Worm (Caenorhabditis elegans) whole organism, late embryonic: ENCODE results near the gene Y34B4A.2.

ENCODE experiments used
- C38D4.7 ChIP-seq: fragments of 200-800 bp; sonication (Bioruptor generic); optimal IDR thresholded peaks from 2 replicates; lab custom pipeline; 2018; ENCODE audit warnings: mild to moderate bottlenecking, missing genetic modification characterization, moderate library complexity, missing compliant biosample characterization
- F13H6.1 ChIP-seq: sonication (generic microtip); optimal IDR thresholded peaks from 2 replicates; lab custom pipeline; 2016; ENCODE audit warnings: missing genetic modification characterization, missing compliant biosample characterization
- T23F11.4 ChIP-seq: fragments of 200-800 bp; sonication (Bioruptor generic); optimal IDR thresholded peaks from 2 replicates; lab custom pipeline; 2018; ENCODE audit warnings: mild to moderate bottlenecking, missing genetic modification characterization, missing compliant biosample characterization
- Y22D7AL.16 ChIP-seq: sonication (generic microtip); optimal IDR thresholded peaks from 2 replicates; lab custom pipeline; 2016; ENCODE audit warnings: missing genetic modification characterization, missing compliant biosample characterization
- ahr-1 ChIP-seq: sonication (generic microtip); optimal IDR thresholded peaks from 2 replicates; lab custom pipeline; 2016; ENCODE audit warnings: missing genetic modification characterization, missing compliant biosample characterization
- ama-1 ChIP-seq: fragments of 150-350 bp; optimal IDR thresholded peaks from 2 replicates; lab custom pipeline; 2014
- ceh-14 ChIP-seq: sonication (generic microtip); optimal IDR thresholded peaks from 2 replicates; lab custom pipeline; 2016; ENCODE audit warnings: missing genotype, missing genetic modification characterization, missing compliant biosample characterization
- ceh-18 ChIP-seq: sonication (generic microtip); optimal IDR thresholded peaks from 2 replicates; lab custom pipeline; 2016; ENCODE audit warnings: missing genetic modification characterization, missing compliant biosample characterization
- ceh-19 ChIP-seq: fragments of 200-800 bp; sonication (Bioruptor generic); optimal IDR thresholded peaks from 2 replicates; lab custom pipeline; 2018; ENCODE audit warnings: mild to moderate bottlenecking, missing genetic modification characterization, missing compliant biosample characterization
- ceh-2 ChIP-seq: sonication (generic microtip); optimal IDR thresholded peaks from 2 replicates; lab custom pipeline; 2016; ENCODE audit warnings: missing genotype, missing genetic modification characterization, missing compliant biosample characterization
- ceh-22 ChIP-seq: sonication (generic microtip); optimal IDR thresholded peaks from 2 replicates; lab custom pipeline; 2017; ENCODE audit warnings: missing biosample characterization, missing genetic modification characterization
- ceh-24 ChIP-seq: sonication (generic microtip); optimal IDR thresholded peaks from 2 replicates; lab custom pipeline; 2016; ENCODE audit warnings: mild to moderate bottlenecking, missing genetic modification characterization, missing compliant biosample characterization
- ceh-30 ChIP-seq: fragments of 150-350 bp; optimal IDR thresholded peaks from 2 replicates; lab custom pipeline; 2014; ENCODE audit warnings: missing biosample characterization, missing genetic modification characterization
- ceh-31 ChIP-seq: sonication (generic microtip); optimal IDR thresholded peaks from 2 replicates; lab custom pipeline; 2016; ENCODE audit warnings: missing genetic modification characterization, missing compliant biosample characterization
- ceh-34 ChIP-seq: sonication (generic microtip); optimal IDR thresholded peaks from 2 replicates; lab custom pipeline; 2016; ENCODE audit warnings: mild to moderate bottlenecking, missing genetic modification characterization, missing compliant biosample characterization
- ceh-45 ChIP-seq: fragments of 200-800 bp; sonication (Bioruptor generic); IDR thresholded peaks from 2 replicates; pipeline ENCODE4 v1.3.6; 2022; ENCODE audit warnings: missing genetic modification reagents, missing genetic modification characterization, missing compliant biosample characterization
- ceh-48 ChIP-seq: sonication (generic microtip); optimal IDR thresholded peaks from 2 replicates; lab custom pipeline; 2016; ENCODE audit warnings: missing genetic modification characterization, inconsistent platforms, missing compliant biosample characterization
- ceh-9 ChIP-seq: sonication (generic microtip); optimal IDR thresholded peaks from 2 replicates; lab custom pipeline; 2016; ENCODE audit warnings: mild to moderate bottlenecking, missing genetic modification characterization, inconsistent platforms, missing compliant biosample characterization
- che-1 ChIP-seq: sonication (generic microtip); optimal IDR thresholded peaks from 2 replicates; lab custom pipeline; 2016; ENCODE audit warnings: mild to moderate bottlenecking, missing genetic modification characterization, missing compliant biosample characterization
- dmd-4 ChIP-seq: sonication (generic microtip); optimal IDR thresholded peaks from 2 replicates; lab custom pipeline; 2016; ENCODE audit warnings: borderline replicate concordance, missing genetic modification characterization, missing compliant biosample characterization
- elt-2 ChIP-seq: sonication (generic microtip); optimal IDR thresholded peaks from 2 replicates; lab custom pipeline; 2016; ENCODE audit warnings: missing genetic modification reagents, missing genetic modification characterization, missing compliant biosample characterization
- ets-4 ChIP-seq: sonication (generic microtip); optimal IDR thresholded peaks from 2 replicates; lab custom pipeline; 2016; ENCODE audit warnings: missing genetic modification characterization, missing compliant biosample characterization
- fax-1 ChIP-seq: sonication (generic microtip); optimal IDR thresholded peaks from 2 replicates; lab custom pipeline; 2016; ENCODE audit warnings: missing genotype, missing genetic modification characterization, missing compliant biosample characterization
- fkh-10 ChIP-seq: fragments of 150-350 bp; optimal IDR thresholded peaks from 2 replicates; lab custom pipeline; 2014; ENCODE audit warnings: missing biosample characterization, missing genetic modification reagents, missing genetic modification characterization
- fkh-6 ChIP-seq: sonication (generic microtip); optimal IDR thresholded peaks from 2 replicates; lab custom pipeline; 2016; ENCODE audit warnings: missing genetic modification characterization, missing compliant biosample characterization
- gmeb-2 ChIP-seq: sonication (generic microtip); optimal IDR thresholded peaks from 2 replicates; lab custom pipeline; 2016; ENCODE audit warnings: missing genetic modification characterization, inconsistent platforms, missing compliant biosample characterization
- hlh-13 ChIP-seq: fragments of 200-800 bp; sonication (Bioruptor generic); optimal IDR thresholded peaks from 2 replicates; lab custom pipeline; 2018; ENCODE audit warnings: mild to moderate bottlenecking, missing genetic modification characterization, missing compliant biosample characterization
- hlh-15 ChIP-seq: sonication (generic microtip); optimal IDR thresholded peaks from 2 replicates; lab custom pipeline; 2016; ENCODE audit warnings: missing genetic modification characterization, missing compliant biosample characterization
- hlh-30 ChIP-seq: sonication (generic microtip); optimal IDR thresholded peaks from 2 replicates; lab custom pipeline; 2017; ENCODE audit warnings: antibody characterized with exemption, missing genetic modification characterization, missing compliant biosample characterization; ENCODE audit not compliant: insufficient read depth
- hlh-6 ChIP-seq: sonication (generic microtip); optimal IDR thresholded peaks from 2 replicates; lab custom pipeline; 2016; ENCODE audit warnings: missing genotype, missing genetic modification characterization, missing compliant biosample characterization
- hlh-8 ChIP-seq: sonication (generic microtip); optimal IDR thresholded peaks from 2 replicates; lab custom pipeline; 2016; ENCODE audit warnings: missing genotype, missing genetic modification characterization, missing compliant biosample characterization
- lin-11 ChIP-seq: fragments of 200-800 bp; sonication (Bioruptor generic); optimal IDR thresholded peaks from 2 replicates; lab custom pipeline; 2018; ENCODE audit warnings: mild to moderate bottlenecking, missing genetic modification characterization, missing compliant biosample characterization
- nfya-1 ChIP-seq: sonication (generic microtip); optimal IDR thresholded peaks from 2 replicates; lab custom pipeline; 2017; ENCODE audit warnings: missing genetic modification characterization, mild to moderate bottlenecking, missing compliant biosample characterization, antibody characterized with exemption, moderate library complexity
- nhr-11 ChIP-seq: fragments of 150-350 bp; optimal IDR thresholded peaks from 2 replicates; lab custom pipeline; 2014; ENCODE audit warnings: missing biosample characterization, missing genetic modification characterization
- nhr-232 ChIP-seq: sonication (generic microtip); optimal IDR thresholded peaks from 2 replicates; lab custom pipeline; 2016; ENCODE audit warnings: missing genetic modification characterization, missing compliant biosample characterization
- npax-4 ChIP-seq: sonication (generic microtip); optimal IDR thresholded peaks from 2 replicates; lab custom pipeline; 2016; ENCODE audit warnings: missing genetic modification characterization, missing compliant biosample characterization
- pag-3 ChIP-seq: sonication (generic microtip); optimal IDR thresholded peaks from 2 replicates; lab custom pipeline; 2016; ENCODE audit warnings: missing compliant biosample characterization, missing genetic modification characterization, borderline replicate concordance
- pax-1 ChIP-seq: fragments of 150-350 bp; optimal IDR thresholded peaks from 2 replicates; lab custom pipeline; 2014; ENCODE audit warnings: missing biosample characterization, missing genetic modification characterization
- pha-4 ChIP-seq: fragments of 150-350 bp; optimal IDR thresholded peaks from 2 replicates; lab custom pipeline; 2018; ENCODE audit warnings: missing biosample characterization, missing genetic modification reagents, missing genetic modification characterization
- pros-1 ChIP-seq: fragments of 150-350 bp; optimal IDR thresholded peaks from 2 replicates; lab custom pipeline; 2014; ENCODE audit warnings: missing biosample characterization, missing genetic modification reagents, missing genetic modification characterization
- ref-2 ChIP-seq: sonication (generic microtip); optimal IDR thresholded peaks from 2 replicates; lab custom pipeline; 2016; ENCODE audit warnings: missing genetic modification characterization, missing compliant biosample characterization
- rnt-1 ChIP-seq: sonication (generic microtip); optimal IDR thresholded peaks from 2 replicates; lab custom pipeline; 2016; ENCODE audit warnings: missing genetic modification characterization, missing compliant biosample characterization
- sdc-2 ChIP-seq: sonication (generic microtip); optimal IDR thresholded peaks from 2 replicates; lab custom pipeline; 2016; ENCODE audit warnings: missing genotype, missing genetic modification characterization, missing compliant biosample characterization
- sox-2 ChIP-seq: fragments of 200-800 bp; sonication (Bioruptor generic); IDR thresholded peaks from 2 replicates; pipeline ENCODE4 v1.3.6; 2022; ENCODE audit warnings: missing genetic modification reagents, missing genetic modification characterization, missing compliant biosample characterization
- syd-9 ChIP-seq: sonication (generic microtip); optimal IDR thresholded peaks from 2 replicates; lab custom pipeline; 2016; ENCODE audit warnings: mild to moderate bottlenecking, missing genetic modification characterization, moderate library complexity, missing compliant biosample characterization
- tbx-2 ChIP-seq: sonication (generic microtip); optimal IDR thresholded peaks from 2 replicates; lab custom pipeline; 2016; ENCODE audit warnings: missing genetic modification characterization, missing compliant biosample characterization
- tbx-7 ChIP-seq: sonication (generic microtip); optimal IDR thresholded peaks from 2 replicates; lab custom pipeline; 2016; ENCODE audit warnings: missing genotype, missing genetic modification characterization, missing compliant biosample characterization
- ttx-3 ChIP-seq: sonication (generic microtip); optimal IDR thresholded peaks from 2 replicates; lab custom pipeline; 2016; ENCODE audit warnings: missing genetic modification reagents, missing genetic modification characterization, missing compliant biosample characterization
- unc-3 ChIP-seq, 2 experiments: fragments of 200-800 bp in 1 of 2; sonication (Bioruptor generic) in 1 of 2; sonication (generic microtip) in 1 of 2; conservative IDR thresholded peaks in 1 of 2; optimal IDR thresholded peaks in 1 of 2; 2 replicates each; pipeline versions ENCODE4 v1.3.6 to Lab custom; 2016 to 2022; ENCODE audit warnings: missing compliant biosample characterization in 2 of 2, missing genetic modification characterization in 2 of 2, missing genetic modification reagents in 1 of 2
- unc-86 ChIP-seq: sonication (generic microtip); optimal IDR thresholded peaks from 2 replicates; lab custom pipeline; 2016; ENCODE audit warnings: missing genetic modification characterization, missing compliant biosample characterization
- zip-5 ChIP-seq: sonication (generic microtip); optimal IDR thresholded peaks from 2 replicates; lab custom pipeline; 2016; ENCODE audit warnings: missing genetic modification characterization, missing compliant biosample characterization
- ztf-16 ChIP-seq: sonication (generic microtip); optimal IDR thresholded peaks from 2 replicates; lab custom pipeline; 2017; ENCODE audit warnings: missing genetic modification characterization, missing compliant biosample characterization

Y34B4A.2 gene

ce11 chrX:5319214-5319838 lies 40.0 kb downstream of the Y34B4A.2 start:
- peak; percentile 58 for TF ChIP-seq lin-11 (tag; lab: Kevin White, UChicago)
- TF ChIP-seq unc-3 (GFP tag; conservative IDR thresholded peaks at IDR 0.05; lab: Robert Waterston, UW): peak; percentile 71; the same call in 1 of the 2 replicates
- peak; percentile 42 for TF ChIP-seq unc-3 (tag; optimal IDR thresholded peaks at IDR 0.05; lab: Kevin White, UChicago)
- peak; percentile 35 for TF ChIP-seq syd-9
- peak; percentile 45 for TF ChIP-seq ceh-30 (tag; lab: Kevin White, UChicago)
- peak; percentile 70 for TF ChIP-seq nhr-232 (tag; lab: Kevin White, UChicago)
- TF ChIP-seq hlh-30: no peak
- peak; percentile 68 for TF ChIP-seq fkh-6 (tag; lab: Kevin White, UChicago)
- no peak for TF ChIP-seq pag-3 (tag; lab: Kevin White, UChicago)
- no peak for TF ChIP-seq ceh-22 (tag; lab: Kevin White, UChicago)
- TF ChIP-seq ceh-14 (tag; lab: Kevin White, UChicago): peak; percentile 63
- TF ChIP-seq gmeb-2 (tag; lab: Kevin White, UChicago): peak; percentile 70
- TF ChIP-seq ref-2 (tag; lab: Kevin White, UChicago): peak; percentile 56
- peak; percentile 34 for TF ChIP-seq zip-5 (tag; lab: Kevin White, UChicago)
- peak; percentile 60 for TF ChIP-seq ceh-31 (tag; lab: Kevin White, UChicago)
- peak; percentile 36 for TF ChIP-seq ztf-16 (tag; lab: Kevin White, UChicago)
- TF ChIP-seq ama-1 (lab: Kevin White, UChicago): no peak
- TF ChIP-seq ceh-24: peak; percentile 39
- TF ChIP-seq pros-1 (tag; lab: Kevin White, UChicago): no peak
- peak; percentile 65 for TF ChIP-seq ceh-19 (GFP tag; lab: Kevin White, UChicago)
- TF ChIP-seq C38D4.7 (GFP tag; lab: Kevin White, UChicago): peak; percentile 72
- TF ChIP-seq nhr-11 (tag; lab: Kevin White, UChicago): no peak
- TF ChIP-seq ets-4: no peak
- peak; percentile 77 for TF ChIP-seq che-1 (tag; lab: Kevin White, UChicago)
- no peak for TF ChIP-seq pax-1 (tag; lab: Kevin White, UChicago)
- TF ChIP-seq hlh-6 (tag; lab: Kevin White, UChicago): peak; percentile 84
- peak; percentile 54 for TF ChIP-seq ceh-18 (tag; lab: Kevin White, UChicago)
- peak; percentile 75 for TF ChIP-seq hlh-13
- peak; percentile 60 for TF ChIP-seq fax-1 (tag; lab: Kevin White, UChicago)
- TF ChIP-seq ceh-48 (tag; lab: Kevin White, UChicago): peak; percentile 60
- TF ChIP-seq ahr-1 (tag; lab: Kevin White, UChicago): peak; percentile 18
- TF ChIP-seq nfya-1 (tag; lab: Kevin White, UChicago): peak; percentile 59
- TF ChIP-seq T23F11.4 (GFP tag; lab: Kevin White, UChicago): peak; percentile 68
- peak; percentile 61 for TF ChIP-seq ttx-3 (tag; lab: Kevin White, UChicago)
- peak; percentile 41 for TF ChIP-seq hlh-15
- TF ChIP-seq rnt-1 (tag; lab: Kevin White, UChicago): peak; percentile 32
- TF ChIP-seq ceh-9 (tag; lab: Kevin White, UChicago): peak; percentile 51
- TF ChIP-seq unc-86 (tag; lab: Kevin White, UChicago): peak; percentile 78
- no peak for TF ChIP-seq pha-4 (tag; lab: Kevin White, UChicago)
- peak; percentile 58 for TF ChIP-seq F13H6.1 (tag; lab: Kevin White, UChicago)
- peak; percentile 54 for TF ChIP-seq ceh-2 (tag; lab: Kevin White, UChicago)
- peak; percentile 56; the same call in 1 of the 2 replicates for TF ChIP-seq ceh-45 (GFP tag; lab: Robert Waterston, UW)
- TF ChIP-seq Y22D7AL.16 (tag; lab: Kevin White, UChicago): peak; percentile 69
- no peak for TF ChIP-seq fkh-10 (GFP tag; lab: Kevin White, UChicago)
- TF ChIP-seq sdc-2 (tag; lab: Kevin White, UChicago): peak; percentile 80
- TF ChIP-seq tbx-2 (tag; lab: Kevin White, UChicago): peak; percentile 39
- TF ChIP-seq hlh-8: no peak
- TF ChIP-seq tbx-7 (tag; lab: Kevin White, UChicago): no peak
- peak; percentile 68 for TF ChIP-seq sox-2 (GFP tag; lab: Robert Waterston, UW)
- no peak for TF ChIP-seq dmd-4 (tag; lab: Kevin White, UChicago)
- peak; percentile 68 for TF ChIP-seq elt-2
- TF ChIP-seq npax-4: peak; percentile 66
- peak; percentile 55 for TF ChIP-seq ceh-34 (tag; lab: Kevin White, UChicago)
